Worm (Caenorhabditis elegans): ENCODE data around the gene R102.11.
A peak's percentile ranks its signal among the peaks of the same experiment; 100 is the strongest.

Gene R102.11

DNA sequence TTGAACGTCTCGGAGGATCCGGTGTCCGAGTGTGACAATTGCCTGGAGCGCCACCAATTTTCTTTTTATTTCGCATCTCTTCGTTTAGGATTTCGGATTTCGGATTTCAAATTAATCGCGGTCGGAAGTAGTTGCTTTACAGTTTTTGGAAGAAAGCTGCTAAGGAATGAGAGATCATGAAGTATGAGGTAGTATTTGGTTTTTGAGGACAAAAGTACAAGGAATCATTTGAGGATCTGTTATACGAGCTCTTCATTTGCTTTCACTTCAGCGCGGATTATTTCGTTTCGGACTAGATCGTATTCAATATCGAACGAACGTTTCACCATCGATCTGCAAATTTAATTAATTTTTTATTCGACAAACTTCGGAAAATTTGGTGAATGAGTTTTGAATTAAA lies at the start of gene R102.11:
TSS of gene R102.11 (minus strand) at position 101 of the 400 bp plus-strand sequence.
- no peak for TF ChIP-seq med-1 (GFP tag; optimal IDR thresholded peaks at IDR 0.05; ENCODE audit: insufficient read depth)
- TF ChIP-seq tab-1 (GFP tag; IDR thresholded peaks at IDR 0.05), result no peak
- no peak for TF ChIP-seq T22C8.4 (GFP tag; IDR thresholded peaks at IDR 0.05)
- TF ChIP-seq ref-1 (GFP tag; conservative IDR thresholded peaks at IDR 0.05), result no peak
- no peak for TF ChIP-seq klf-2 (GFP tag; conservative IDR thresholded peaks at IDR 0.05)
- TF ChIP-seq flt-1 (GFP tag; IDR thresholded peaks at IDR 0.05), result no peak
- TF ChIP-seq ztf-29 (GFP tag; IDR thresholded peaks at IDR 0.05), result no peak
- no peak for TF ChIP-seq ztf-23 (GFP tag; IDR thresholded peaks at IDR 0.05)
- no peak for TF ChIP-seq cog-1 (tag; optimal IDR thresholded peaks at IDR 0.05)

DNA sequence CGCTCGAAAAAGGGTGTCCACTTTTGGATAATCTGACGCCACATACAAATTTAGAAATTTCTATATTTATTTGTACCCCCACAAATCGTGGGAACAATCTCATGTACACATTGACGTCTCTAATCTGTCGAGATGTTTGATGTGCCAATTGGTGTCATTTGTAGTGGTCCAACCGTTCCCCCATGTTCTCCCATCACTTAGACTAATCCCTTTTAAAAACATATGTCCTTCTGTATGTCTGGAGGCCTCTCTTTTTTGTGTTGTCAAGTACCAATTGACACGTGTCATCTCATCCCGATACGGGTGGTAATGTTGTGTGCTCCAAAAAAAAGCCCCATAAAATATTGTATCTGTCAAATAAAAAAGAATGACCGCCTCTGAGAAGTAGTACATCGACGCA lies 45.8 kb upstream of the R102.11 start:
- no peak for TF ChIP-seq ztf-29 (GFP tag; IDR thresholded peaks at IDR 0.05)
- TF ChIP-seq T22C8.4 (GFP tag; IDR thresholded peaks at IDR 0.05), result no peak
- TF ChIP-seq ref-1 (GFP tag; conservative IDR thresholded peaks at IDR 0.05), result no peak
- TF ChIP-seq cog-1 (tag; optimal IDR thresholded peaks at IDR 0.05), result no peak
- TF ChIP-seq klf-2 (GFP tag; conservative IDR thresholded peaks at IDR 0.05), result no peak
- no peak for TF ChIP-seq tab-1 (GFP tag; IDR thresholded peaks at IDR 0.05)

DNA sequence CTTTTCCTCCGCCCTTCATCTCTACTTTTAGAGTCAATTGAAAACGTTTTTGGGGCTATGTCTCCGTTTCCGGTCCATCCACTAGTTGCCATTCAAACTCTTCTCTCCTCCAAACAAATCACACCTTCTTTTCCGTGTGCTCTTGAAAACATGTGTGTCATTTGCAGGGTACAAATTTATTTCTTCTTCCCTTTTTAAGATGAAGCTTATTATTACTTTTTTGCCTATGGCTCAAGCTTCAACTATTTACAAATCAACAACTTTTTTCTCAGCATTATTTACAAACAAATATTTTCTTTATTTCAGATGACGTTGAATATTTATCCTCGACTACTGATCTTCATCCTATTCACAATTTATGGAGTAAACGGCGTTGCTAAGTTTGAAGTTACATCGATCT lies 44.9 kb upstream of the R102.11 start, which contains the start of gene T25B9.3:
TSS of gene T25B9.3 (plus strand) at position 301 of the 400 bp plus-strand sequence.
- no peak for TF ChIP-seq ztf-23 (GFP tag; IDR thresholded peaks at IDR 0.05)
- no peak for TF ChIP-seq tab-1 (GFP tag; IDR thresholded peaks at IDR 0.05)
- TF ChIP-seq ref-1 (GFP tag; conservative IDR thresholded peaks at IDR 0.05), result no peak
- TF ChIP-seq klf-2 (GFP tag; conservative IDR thresholded peaks at IDR 0.05), result no peak
- TF ChIP-seq T22C8.4 (GFP tag; IDR thresholded peaks at IDR 0.05), result no peak
- no peak for TF ChIP-seq flt-1 (GFP tag; IDR thresholded peaks at IDR 0.05)
- no peak for TF ChIP-seq cog-1 (tag; optimal IDR thresholded peaks at IDR 0.05)
- no peak for TF ChIP-seq ztf-29 (GFP tag; IDR thresholded peaks at IDR 0.05)
- TF ChIP-seq med-1 (GFP tag; optimal IDR thresholded peaks at IDR 0.05; ENCODE audit: insufficient read depth), result no peak

DNA sequence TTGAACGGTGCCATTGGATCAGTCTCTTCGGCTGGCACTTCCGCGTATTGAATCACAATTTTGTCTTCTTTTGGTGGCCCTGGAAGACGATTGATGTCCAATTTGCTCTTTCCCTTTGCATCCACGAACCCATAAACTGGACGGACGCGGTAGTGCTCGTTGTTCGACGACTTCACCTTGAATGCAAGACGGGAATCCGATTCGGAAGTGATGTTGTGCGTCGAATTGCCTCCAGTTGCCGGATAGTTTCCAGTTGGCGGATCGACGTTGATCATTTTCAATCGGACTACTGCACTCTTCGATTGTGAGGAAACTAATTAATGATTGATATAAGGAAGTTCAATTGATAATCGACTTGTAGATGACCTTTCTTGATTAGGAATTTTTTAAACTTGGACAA lies 38.8 kb upstream of the R102.11 start, which contains the start of gene ssp-34:
TSS of gene ssp-34 (minus strand) at position 275 of the 400 bp plus-strand sequence.
- TF ChIP-seq cog-1 (tag; optimal IDR thresholded peaks at IDR 0.05) (no peak), ztf-29 (GFP tag; IDR thresholded peaks at IDR 0.05) (no peak), med-1 (GFP tag; optimal IDR thresholded peaks at IDR 0.05; ENCODE audit: insufficient read depth) (no peak), ztf-23 (GFP tag; IDR thresholded peaks at IDR 0.05) (no peak), klf-2 (GFP tag; conservative IDR thresholded peaks at IDR 0.05) (no peak), flt-1 (GFP tag; IDR thresholded peaks at IDR 0.05) (no peak), tab-1 (GFP tag; IDR thresholded peaks at IDR 0.05) (no peak), T22C8.4 (GFP tag; IDR thresholded peaks at IDR 0.05) (no peak), ref-1 (GFP tag; conservative IDR thresholded peaks at IDR 0.05) (no peak)

DNA sequence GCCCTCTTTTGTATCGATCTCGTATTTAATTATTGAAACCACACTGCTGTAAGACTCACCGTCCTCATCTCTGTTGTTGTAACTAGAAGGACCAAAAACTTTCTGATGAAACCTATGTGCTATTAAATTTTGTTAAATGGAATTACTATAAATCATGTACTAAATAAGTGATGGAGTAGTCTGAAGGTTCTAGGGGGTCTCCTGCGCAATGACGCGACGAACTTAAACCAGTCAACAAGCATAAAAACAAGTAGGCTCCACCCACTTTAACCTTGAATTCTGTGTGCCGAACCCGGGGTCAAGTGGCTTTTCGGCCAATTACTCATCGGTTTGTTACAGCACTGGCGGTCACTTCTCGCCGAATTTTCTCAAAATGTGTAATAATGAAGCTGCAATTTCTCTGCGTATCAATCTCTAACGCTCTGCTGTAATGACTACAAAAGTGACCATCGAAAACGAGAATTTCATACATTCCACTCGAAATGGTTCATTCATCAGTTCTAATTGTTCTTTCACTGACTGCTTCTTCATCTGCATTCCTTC lies 37.5 kb upstream of the R102.11 start, which contains the start of gene grl-21:
TSS of gene grl-21 (plus strand) at position 464 of the 543 bp plus-strand sequence.
- TF ChIP-seq klf-2 (GFP tag; conservative IDR thresholded peaks at IDR 0.05) (no peak), cog-1 (tag; optimal IDR thresholded peaks at IDR 0.05) (no peak)

DNA sequence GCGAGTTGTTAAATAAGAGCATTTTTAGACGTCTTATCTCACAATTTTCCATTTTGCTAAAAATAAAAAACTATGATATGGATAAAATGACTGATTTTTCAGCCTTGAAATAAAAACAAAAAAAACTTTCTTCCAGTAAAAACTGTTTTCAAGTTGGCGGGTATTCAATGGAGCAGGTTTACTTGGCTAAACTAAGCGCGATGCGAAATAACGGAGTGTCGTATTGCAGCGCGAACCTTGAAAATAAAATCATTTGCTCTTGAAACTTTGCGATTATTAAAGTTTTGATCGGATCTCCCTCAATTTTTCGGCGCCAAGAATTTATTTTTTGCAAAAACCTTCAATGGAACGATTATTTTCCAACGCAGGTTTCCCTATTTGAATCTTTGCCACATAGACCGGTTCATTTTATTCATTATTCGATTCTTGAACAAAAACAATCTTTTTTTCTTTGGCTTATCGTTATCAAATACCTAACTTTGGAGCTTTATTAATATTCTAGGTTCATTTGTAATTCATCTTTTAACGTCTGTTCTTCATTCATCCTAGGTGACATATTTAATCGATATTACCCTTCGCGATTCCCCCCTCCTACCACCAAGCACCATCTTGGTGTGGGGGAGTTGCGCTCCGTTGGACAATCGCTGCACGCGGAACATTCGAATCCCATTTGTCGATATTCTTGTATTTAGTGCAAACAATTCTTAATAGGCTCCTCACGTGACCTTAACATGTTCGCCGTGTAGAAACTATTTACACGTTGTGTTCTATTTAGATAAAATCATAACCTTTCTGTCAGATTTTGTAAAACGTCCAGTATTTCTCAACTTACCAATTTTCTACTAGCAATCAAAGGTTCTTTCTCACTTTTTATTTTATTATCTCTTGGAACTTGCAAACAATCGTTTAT lies 35.2 kb upstream of the R102.11 start, which contains the start of the genes orc-5 and cyb-1:
TSS of gene orc-5 (minus strand) at position 62 of the 910 bp plus-strand sequence.
TSS of gene cyb-1 (plus strand) at position 690 of the 910 bp plus-strand sequence.
- TF ChIP-seq T22C8.4 (GFP tag; IDR thresholded peaks at IDR 0.05) (peak; percentile 68), ztf-29 (GFP tag; IDR thresholded peaks at IDR 0.05) (no peak)

DNA sequence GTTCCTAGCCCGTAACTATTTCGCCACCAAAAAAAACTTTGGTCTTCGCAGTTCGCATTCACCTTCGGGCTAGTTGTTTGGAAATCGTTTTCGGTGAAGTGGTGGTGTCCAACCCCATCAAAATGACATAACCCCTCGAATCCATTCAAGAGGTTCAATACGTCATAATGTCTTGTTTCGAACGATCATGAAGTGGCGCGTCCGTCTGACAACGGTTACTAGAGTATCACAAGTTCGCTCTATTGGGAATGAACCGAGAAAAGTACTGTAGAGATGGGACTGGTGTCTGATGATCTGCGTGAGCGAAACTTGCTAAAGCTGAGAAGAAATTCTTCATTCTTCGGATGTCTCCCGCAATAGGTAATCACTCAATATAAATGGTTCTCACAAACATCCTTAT lies 28.2 kb upstream of the R102.11 start, which contains the start of gene ZC168.2:
TSS of gene ZC168.2 (plus strand) at position 301 of the 400 bp plus-strand sequence.
- no peak for TF ChIP-seq klf-2 (GFP tag; conservative IDR thresholded peaks at IDR 0.05)
- TF ChIP-seq ztf-23 (GFP tag; IDR thresholded peaks at IDR 0.05), result no peak
- no peak for TF ChIP-seq flt-1 (GFP tag; IDR thresholded peaks at IDR 0.05)
- TF ChIP-seq tab-1 (GFP tag; IDR thresholded peaks at IDR 0.05), result no peak
- TF ChIP-seq ref-1 (GFP tag; conservative IDR thresholded peaks at IDR 0.05), result no peak
- TF ChIP-seq ztf-29 (GFP tag; IDR thresholded peaks at IDR 0.05), result no peak
- no peak for TF ChIP-seq T22C8.4 (GFP tag; IDR thresholded peaks at IDR 0.05)
- no peak for TF ChIP-seq med-1 (GFP tag; optimal IDR thresholded peaks at IDR 0.05; ENCODE audit: insufficient read depth)
- TF ChIP-seq cog-1 (tag; optimal IDR thresholded peaks at IDR 0.05), result no peak

DNA sequence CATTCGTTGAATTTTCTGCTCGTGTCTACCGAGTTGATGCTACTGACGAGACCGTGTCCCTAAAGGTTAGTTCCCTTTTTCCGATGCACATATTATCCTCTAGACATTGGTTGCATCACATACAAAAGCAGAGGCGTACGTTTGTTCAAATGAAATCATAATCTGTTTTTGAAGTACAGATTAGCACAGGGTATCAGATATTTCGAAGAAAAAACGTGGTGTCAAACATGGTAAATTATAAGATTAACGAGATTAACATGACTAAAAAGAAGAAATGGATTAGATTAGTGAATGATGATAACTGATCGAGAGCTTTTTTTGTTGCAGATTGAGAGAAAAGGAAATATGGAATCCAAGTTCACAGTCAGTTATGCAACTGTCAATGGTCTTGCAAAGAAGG lies 19.3 kb upstream of the R102.11 start:
- TF ChIP-seq flt-1 (GFP tag; IDR thresholded peaks at IDR 0.05), result no peak
- no peak for TF ChIP-seq klf-2 (GFP tag; conservative IDR thresholded peaks at IDR 0.05)
- TF ChIP-seq cog-1 (tag; optimal IDR thresholded peaks at IDR 0.05), result no peak
- TF ChIP-seq ztf-29 (GFP tag; IDR thresholded peaks at IDR 0.05), result no peak
- TF ChIP-seq med-1 (GFP tag; optimal IDR thresholded peaks at IDR 0.05; ENCODE audit: insufficient read depth), result no peak
- no peak for TF ChIP-seq T22C8.4 (GFP tag; IDR thresholded peaks at IDR 0.05)
- TF ChIP-seq ref-1 (GFP tag; conservative IDR thresholded peaks at IDR 0.05), result no peak
- no peak for TF ChIP-seq tab-1 (GFP tag; IDR thresholded peaks at IDR 0.05)
- TF ChIP-seq ztf-23 (GFP tag; IDR thresholded peaks at IDR 0.05), result no peak

DNA sequence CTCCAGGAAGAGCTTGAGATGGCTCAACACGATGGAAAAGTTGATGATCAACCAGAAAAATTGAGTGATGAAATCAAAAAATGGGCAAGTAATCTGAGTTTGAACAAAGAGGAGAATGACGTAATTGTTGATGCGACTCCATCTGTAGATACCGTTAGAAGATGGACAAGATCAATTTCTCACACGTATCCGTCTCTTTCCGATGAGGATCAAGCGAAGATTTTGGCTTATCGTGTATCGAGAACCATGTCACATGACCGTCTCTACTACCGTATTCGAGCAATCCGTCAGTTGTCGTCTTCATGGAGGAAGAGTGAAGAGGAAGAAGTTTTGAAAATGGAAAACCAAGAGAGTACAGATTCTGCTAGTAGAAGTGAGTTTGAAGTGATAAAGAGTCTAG lies 18.5 kb upstream of the R102.11 start:
- TF ChIP-seq klf-2 (GFP tag; conservative IDR thresholded peaks at IDR 0.05), result no peak
- no peak for TF ChIP-seq flt-1 (GFP tag; IDR thresholded peaks at IDR 0.05)
- no peak for TF ChIP-seq ztf-29 (GFP tag; IDR thresholded peaks at IDR 0.05)
- TF ChIP-seq med-1 (GFP tag; optimal IDR thresholded peaks at IDR 0.05; ENCODE audit: insufficient read depth), result no peak
- no peak for TF ChIP-seq tab-1 (GFP tag; IDR thresholded peaks at IDR 0.05)
- TF ChIP-seq ztf-23 (GFP tag; IDR thresholded peaks at IDR 0.05), result no peak
- no peak for TF ChIP-seq T22C8.4 (GFP tag; IDR thresholded peaks at IDR 0.05)
- TF ChIP-seq ref-1 (GFP tag; conservative IDR thresholded peaks at IDR 0.05), result no peak
- TF ChIP-seq cog-1 (tag; optimal IDR thresholded peaks at IDR 0.05), result no peak
